Worm (Caenorhabditis elegans) whole organism, L4 larva: ENCODE results near the gene alh-11.

Experiments used
- ces-1 ChIP-seq: fragments of 150-350 bp; sonication (generic microtip); optimal IDR thresholded peaks from 4 replicates; lab custom pipeline; 2014; ENCODE audit warnings: missing biosample characterization, missing genetic modification reagents, missing genetic modification characterization
- dpl-1 ChIP-seq: fragments of 150-350 bp; optimal IDR thresholded peaks from 2 replicates; lab custom pipeline; 2014; ENCODE audit warnings: missing biosample characterization, missing genetic modification reagents, missing genetic modification characterization
- fos-1 ChIP-seq: fragments of 150-350 bp; optimal IDR thresholded peaks from 2 replicates; lab custom pipeline; 2014; ENCODE audit warnings: missing biosample characterization, missing genetic modification characterization
- ztf-11 ChIP-seq: fragments of 150-350 bp; optimal IDR thresholded peaks from 2 replicates; lab custom pipeline; 2014; ENCODE audit warnings: missing biosample characterization, missing genetic modification characterization

ce11 chrIII:793595-793994 lies 14.9 kb upstream of the alh-11 start, which contains the start of gene snt-2:
- TF ChIP-seq dpl-1 (GFP tag; lab: Kevin White, UChicago) = peak; percentile 81
- TF ChIP-seq ztf-11 (tag; lab: Kevin White, UChicago) = no peak
- no peak for TF ChIP-seq fos-1
- no peak for TF ChIP-seq ces-1
